Fruit fly (Drosophila melanogaster) whole organism, larva: ENCODE data around the gene amd.
A peak's percentile ranks its signal among the peaks of the same experiment; 100 is the strongest.

Source experiments
- noc ChIP-seq: fragments of 200-800 bp; sonication (Bioruptor generic); optimal IDR thresholded peaks from 3 replicates; lab custom pipeline; 2019; ENCODE audit warnings: missing biosample characterization, mild to moderate bottlenecking, missing genetic modification characterization, moderate library complexity

Gene amd

dm6 chr2L:19101744-19102143, 8.2 kb upstream of the amd start, which contains the start of the genes CG17344 and CG43731:
CG17344 (plus strand) TSS chr2L:19102044.
CG43731 (plus strand) TSS chr2L:19102044.
- no peak for TF ChIP-seq noc (tag; lab: Kevin White, UChicago)

- TF ChIP-seq noc (tag; lab: Kevin White, UChicago): no peak
Observed at dm6 chr2L:19103176-19103921, 6.6 kb upstream of the amd start.

dm6 chr2L:19104383-19104782, 5.6 kb upstream of the amd start:
- TF ChIP-seq noc (tag; lab: Kevin White, UChicago): no peak

dm6 chr2L:19106235-19106634, 3.7 kb upstream of the amd start:
- no peak for TF ChIP-seq noc (tag; lab: Kevin White, UChicago)

- no peak for TF ChIP-seq noc (tag; lab: Kevin White, UChicago)
Observed at dm6 chr2L:19108377-19108876, 1.5 kb upstream of the amd start, which contains the start of gene Lim3. Lim3 (minus strand) TSS chr2L:19108427.

- TF ChIP-seq noc (tag; lab: Kevin White, UChicago): peak; percentile 59
Observed at dm6 chr2L:19111137-19111536, 1.2 kb downstream of the amd start.

dm6 chr2L:19111729-19112128, 1.8 kb downstream of the amd start:
- TF ChIP-seq noc (tag; lab: Kevin White, UChicago): no peak

dm6 chr2L:19112200-19112599, 2.2 kb downstream of the amd start:
- TF ChIP-seq noc (tag; lab: Kevin White, UChicago): no peak

- no peak for TF ChIP-seq noc (tag; lab: Kevin White, UChicago)
Observed at dm6 chr2L:19114183-19114776, 4.3 kb downstream of the amd start, which contains the start of gene CG10561. CG10561 (plus strand) TSS chr2L:19114401.

- TF ChIP-seq noc (tag; lab: Kevin White, UChicago): no peak
Observed at dm6 chr2L:19120196-19120950, 10.4 kb downstream of the amd start, which contains the start of gene Ddc. Ddc (minus strand) TSS chr2L:19120306.

dm6 chr2L:19120984-19121383, 11.0 kb downstream of the amd start:
- TF ChIP-seq noc (tag; lab: Kevin White, UChicago): no peak

dm6 chr2L:19123472-19124070, 13.6 kb downstream of the amd start, which contains the start of gene Phb1:
Phb1 (minus strand) TSS chr2L:19123869.
- TF ChIP-seq noc (tag; lab: Kevin White, UChicago): no peak

dm6 chr2L:19126888-19127287, 16.9 kb downstream of the amd start:
- TF ChIP-seq noc (tag; lab: Kevin White, UChicago): peak; percentile 74

- peak; percentile 76 for TF ChIP-seq noc (tag; lab: Kevin White, UChicago)
Observed at dm6 chr2L:19131905-19132402, 22.0 kb downstream of the amd start, which contains the start of the genes AsnRS and DCTN6-p27. AsnRS (minus strand) TSS chr2L:19131954. DCTN6-p27 (plus strand) TSS chr2L:19132323.
